Worm (Caenorhabditis elegans): ENCODE measurements around the gene Y57A10C.9.

ce11 chrII:12444679-12445376 lies 6.5 kb upstream of the Y57A10C.9 start, which contains the start of the genes W05H5.1 and pitr-6:
- no peak for TF ChIP-seq ama-1 (optimal IDR thresholded peaks at IDR 0.05)
- TF ChIP-seq pha-4 (tag; optimal IDR thresholded peaks at IDR 0.05) = no peak
- no peak for TF ChIP-seq T23F11.4 (GFP tag; optimal IDR thresholded peaks at IDR 0.05)
- no peak for TF ChIP-seq Y22D7AL.16 (tag; optimal IDR thresholded peaks at IDR 0.05)
- no peak for TF ChIP-seq pqm-1 (tag; optimal IDR thresholded peaks at IDR 0.05)
- no peak for TF ChIP-seq pat-9 (tag; optimal IDR thresholded peaks at IDR 0.05)
- TF ChIP-seq nhr-11 (tag; optimal IDR thresholded peaks at IDR 0.05) = no peak
- no peak for TF ChIP-seq ets-4 (tag; optimal IDR thresholded peaks at IDR 0.05)
- no peak for TF ChIP-seq ztf-16 (tag; optimal IDR thresholded peaks at IDR 0.05)
- TF ChIP-seq nfya-1 (tag; optimal IDR thresholded peaks at IDR 0.05) = no peak
- TF ChIP-seq unc-55 (GFP tag; optimal IDR thresholded peaks at IDR 0.05) = no peak
- TF ChIP-seq C08G9.2 (tag; optimal IDR thresholded peaks at IDR 0.05) = no peak
- no peak for TF ChIP-seq syd-9 (tag; optimal IDR thresholded peaks at IDR 0.05)

All from whole organism, late embryonic.